Worm (Caenorhabditis elegans) whole organism, L3 larva: ENCODE measurements around the gene F01D5.3.
A peak's percentile ranks its signal among the peaks of the same experiment; 100 is the strongest.

Experiments used
- R02D3.7 ChIP-seq: fragments of 150-350 bp; optimal IDR thresholded peaks from 2 replicates; lab custom pipeline; 2014; ENCODE audit warnings: missing biosample characterization, missing genetic modification characterization
- aly-2 ChIP-seq: fragments of 150-350 bp; optimal IDR thresholded peaks from 2 replicates; lab custom pipeline; 2014; ENCODE audit warnings: missing biosample characterization, missing genetic modification characterization
- ceh-16 ChIP-seq: sonication (generic microtip); optimal IDR thresholded peaks from 2 replicates; lab custom pipeline; 2017; ENCODE audit warnings: missing biosample characterization, missing genetic modification characterization
- ceh-28 ChIP-seq: fragments of 150-350 bp; optimal IDR thresholded peaks from 2 replicates; lab custom pipeline; 2014; ENCODE audit warnings: missing biosample characterization, missing genetic modification reagents, missing genetic modification characterization
- ceh-82 ChIP-seq: fragments of 150-350 bp; optimal IDR thresholded peaks from 2 replicates; lab custom pipeline; 2014; ENCODE audit warnings: missing biosample characterization, missing genetic modification characterization
- ceh-9 ChIP-seq: sonication (generic microtip); optimal IDR thresholded peaks from 2 replicates; lab custom pipeline; 2018; ENCODE audit warnings: missing biosample characterization, missing genetic modification characterization
- egl-27 ChIP-seq: sonication (generic microtip); optimal IDR thresholded peaks from 4 replicates; lab custom pipeline; 2017; ENCODE audit warnings: missing biosample characterization, missing genetic modification reagents, missing genetic modification characterization
- egl-5 ChIP-seq: fragments of 150-350 bp; optimal IDR thresholded peaks from 2 replicates; lab custom pipeline; 2017; ENCODE audit warnings: missing biosample characterization, missing genetic modification reagents, missing genetic modification characterization, inconsistent platforms
- elt-1 ChIP-seq: fragments of 150-350 bp; optimal IDR thresholded peaks from 2 replicates; lab custom pipeline; 2014; ENCODE audit warnings: missing biosample characterization, missing genetic modification characterization
- elt-2 ChIP-seq: sonication (generic microtip); optimal IDR thresholded peaks from 2 replicates; lab custom pipeline; 2016; ENCODE audit warnings: missing genetic modification reagents, mild to moderate bottlenecking, missing genetic modification characterization, missing compliant biosample characterization
- fkh-10 ChIP-seq: sonication (generic microtip); optimal IDR thresholded peaks from 2 replicates; lab custom pipeline; 2017; ENCODE audit warnings: missing biosample characterization, missing genetic modification reagents, missing genetic modification characterization
- fkh-2 ChIP-seq: fragments of 150-350 bp; optimal IDR thresholded peaks from 2 replicates; lab custom pipeline; 2014; ENCODE audit warnings: missing biosample characterization, missing genetic modification reagents, missing genetic modification characterization
- fos-1 ChIP-seq: fragments of 150-350 bp; optimal IDR thresholded peaks from 2 replicates; lab custom pipeline; 2014; ENCODE audit warnings: missing biosample characterization, missing genetic modification characterization
- lin-15B ChIP-seq: fragments of 150-350 bp; optimal IDR thresholded peaks from 2 replicates; lab custom pipeline; 2014; ENCODE audit warnings: missing biosample characterization, missing genetic modification characterization
- lin-39 ChIP-seq: fragments of 150-350 bp; optimal IDR thresholded peaks from 2 replicates; lab custom pipeline; 2018; ENCODE audit warnings: missing biosample characterization, missing genetic modification reagents, missing genetic modification characterization
- lsy-12 ChIP-seq: sonication (generic microtip); optimal IDR thresholded peaks from 2 replicates; lab custom pipeline; 2016; ENCODE audit warnings: mild to moderate bottlenecking, missing genetic modification characterization, missing compliant biosample characterization
- mdl-1 ChIP-seq: fragments of 150-350 bp; optimal IDR thresholded peaks from 2 replicates; lab custom pipeline; 2014; ENCODE audit warnings: missing biosample characterization, missing genetic modification characterization
- nhr-23 ChIP-seq: fragments of 150-350 bp; optimal IDR thresholded peaks from 2 replicates; lab custom pipeline; 2014; ENCODE audit warnings: missing biosample characterization, missing genetic modification reagents, missing genetic modification characterization
- nhr-237 ChIP-seq: fragments of 150-350 bp; optimal IDR thresholded peaks from 2 replicates; lab custom pipeline; 2014; ENCODE audit warnings: missing biosample characterization, missing genetic modification characterization
- nhr-28 ChIP-seq: fragments of 150-350 bp; optimal IDR thresholded peaks from 2 replicates; lab custom pipeline; 2014; ENCODE audit warnings: missing biosample characterization, missing genetic modification characterization
- nhr-43 ChIP-seq: sonication (generic microtip); optimal IDR thresholded peaks from 2 replicates; lab custom pipeline; 2016; ENCODE audit warnings: mild to moderate bottlenecking, missing genetic modification characterization, missing compliant biosample characterization; ENCODE audit not compliant: poor library complexity, severe bottlenecking
- nhr-76 ChIP-seq: fragments of 150-350 bp; sonication (generic microtip); optimal IDR thresholded peaks from 5 replicates; lab custom pipeline; 2014; ENCODE audit warnings: missing biosample characterization, missing genetic modification characterization
- pha-4 ChIP-seq: fragments of 150-350 bp; optimal IDR thresholded peaks from 2 replicates; lab custom pipeline; 2014; ENCODE audit warnings: missing biosample characterization, missing genetic modification reagents, missing genetic modification characterization
- pqm-1 ChIP-seq: fragments of 150-350 bp; optimal IDR thresholded peaks from 2 replicates; lab custom pipeline; 2017; ENCODE audit warnings: missing biosample characterization, missing genetic modification characterization, inconsistent platforms
- skn-1 ChIP-seq: fragments of 150-350 bp; optimal IDR thresholded peaks from 2 replicates; lab custom pipeline; 2014; ENCODE audit warnings: missing biosample characterization, missing genetic modification characterization
- snpc-4 ChIP-seq: fragments of 150-350 bp; optimal IDR thresholded peaks from 2 replicates; lab custom pipeline; 2014; ENCODE audit warnings: missing biosample characterization, missing genetic modification characterization
- tbx-2 ChIP-seq: sonication (generic microtip); optimal IDR thresholded peaks from 2 replicates; lab custom pipeline; 2016; ENCODE audit warnings: mild to moderate bottlenecking, missing genetic modification characterization, missing compliant biosample characterization
- unc-62 ChIP-seq: fragments of 150-350 bp; sonication (generic microtip); optimal IDR thresholded peaks from 4 replicates; lab custom pipeline; 2014; ENCODE audit warnings: missing biosample characterization, missing genetic modification reagents, missing genetic modification characterization
- ztf-4 ChIP-seq: fragments of 150-350 bp; optimal IDR thresholded peaks from 2 replicates; lab custom pipeline; 2014; ENCODE audit warnings: missing biosample characterization, missing genetic modification characterization

The F01D5.3 gene

ce11 chrII:14006210-14006609 lies 6.3 kb upstream of the F01D5.3 start, which contains the start of gene F01D5.6:
TSS of gene F01D5.6 (plus strand) at chrII:14006510.
- TF ChIP-seq fkh-2 (no peak), unc-62 (no peak), lsy-12 (no peak)
- TF ChIP-seq, all 47 proteins: peak for 0

DNA sequence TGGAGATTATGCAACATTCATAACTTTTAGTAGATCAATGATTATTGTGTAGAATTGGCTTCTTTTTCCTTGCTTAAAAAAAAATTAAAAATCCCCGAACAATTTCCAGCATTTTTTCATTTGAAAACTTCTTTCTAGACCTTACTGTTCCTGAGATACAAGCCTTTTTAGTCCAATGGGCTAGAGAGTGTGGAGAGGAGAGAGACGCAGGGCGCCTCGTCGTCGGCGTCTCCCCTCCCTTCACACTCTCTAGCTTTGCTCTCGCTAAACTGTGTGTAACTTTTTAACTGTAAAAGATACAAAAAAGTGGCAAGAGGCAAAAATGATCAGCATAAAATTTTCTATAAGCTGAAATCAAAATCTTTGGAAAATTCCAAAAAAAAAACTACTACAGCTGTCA lies 5.2 kb upstream of the F01D5.3 start:
- no peak for TF ChIP-seq egl-27
- TF ChIP-seq, all 47 proteins: peak for 0

DNA sequence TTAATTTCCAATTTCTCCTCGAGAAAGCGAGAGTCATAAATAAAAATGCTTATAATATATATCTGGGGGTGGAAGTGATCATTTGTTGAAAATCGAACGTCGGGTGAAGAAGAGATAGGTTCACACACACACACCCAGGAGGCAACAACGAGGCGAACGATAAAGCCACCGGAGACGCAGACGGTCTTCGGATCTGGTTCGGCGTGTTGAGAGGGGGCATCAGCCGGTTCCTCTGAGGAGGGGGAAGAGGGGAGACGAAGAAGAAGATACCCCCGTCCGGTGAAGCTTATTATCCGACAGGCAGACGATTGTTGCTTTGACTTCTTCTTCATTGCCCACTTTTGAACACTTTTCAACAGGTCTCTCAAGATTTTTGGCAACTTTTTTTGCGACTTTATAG lies 4.8 kb upstream of the F01D5.3 start:
- TF ChIP-seq nhr-43 (tag; lab: Kevin White, UChicago) = peak; percentile 56
- TF ChIP-seq ztf-4 = no peak
- TF ChIP-seq skn-1 = no peak

ce11 chrII:14003821-14004430 lies 4.0 kb upstream of the F01D5.3 start:
- TF ChIP-seq egl-27 (no peak), snpc-4 (tag; lab: Kevin White, UChicago) (peak; percentile 35), lin-39 (tag; lab: Kevin White, UChicago) (no peak), elt-2 (tag; lab: Kevin White, UChicago) (peak; percentile 26), nhr-76 (no peak)

- peak; percentile 34 for TF ChIP-seq elt-2 (tag; lab: Kevin White, UChicago)
- TF ChIP-seq ceh-28 (tag; lab: Kevin White, UChicago) = no peak
Observed at ce11 chrII:14002200-14002599, 2.3 kb upstream of the F01D5.3 start, which contains the start of gene F01D5.5. TSS of gene F01D5.5 (minus strand) at chrII:14002300.

DNA sequence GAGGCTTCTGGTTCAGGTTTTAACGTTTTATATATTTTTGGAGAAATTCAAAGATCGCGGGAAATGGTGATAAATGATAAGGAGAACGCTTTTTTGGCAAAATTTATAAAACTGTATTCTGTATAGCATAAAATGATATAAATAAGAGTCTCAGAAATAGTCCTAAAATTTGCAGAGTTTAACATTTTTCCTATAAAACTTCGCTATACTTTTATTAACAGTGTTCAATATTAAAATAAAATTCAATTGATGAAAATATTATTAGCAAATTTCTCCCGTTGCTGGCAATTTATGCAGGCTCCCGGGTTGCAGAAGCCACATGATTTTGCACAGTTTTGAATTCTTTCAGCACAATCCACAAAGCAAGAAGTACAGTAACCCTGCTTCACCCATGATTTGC lies 980 bp downstream of the F01D5.3 start, which contains the start of gene F01D5.2:
TSS of gene F01D5.2 (minus strand) at position 101 of the 400 bp plus-strand sequence.
- no peak for TF ChIP-seq nhr-237 (tag; lab: Kevin White, UChicago)
- TF ChIP-seq nhr-28 = no peak
- TF ChIP-seq unc-62 = no peak
- no peak for TF ChIP-seq lin-15B (tag; lab: Kevin White, UChicago)
- no peak for TF ChIP-seq egl-5
- TF ChIP-seq elt-1 (tag; lab: Kevin White, UChicago) = no peak
- no peak for TF ChIP-seq fos-1
- no peak for TF ChIP-seq elt-2 (tag; lab: Kevin White, UChicago)
- TF ChIP-seq ceh-28 (tag; lab: Kevin White, UChicago) = no peak
- no peak for TF ChIP-seq ceh-82 (tag; lab: Kevin White, UChicago)
- no peak for TF ChIP-seq ztf-4
- TF ChIP-seq fkh-2 = no peak
- TF ChIP-seq pha-4 (tag; lab: Kevin White, UChicago) = no peak
- TF ChIP-seq ceh-16 (tag; lab: Kevin White, UChicago) = no peak
- TF ChIP-seq ceh-9 = no peak
- no peak for TF ChIP-seq snpc-4 (tag; lab: Kevin White, UChicago)
- TF ChIP-seq tbx-2 (tag; lab: Kevin White, UChicago) = no peak
- TF ChIP-seq, all 47 proteins: peak for 0

ce11 chrII:13997989-13998388 lies 2.0 kb downstream of the F01D5.3 start:
- TF ChIP-seq aly-2 (tag; lab: Kevin White, UChicago) (no peak), nhr-23 (no peak), fkh-10 (no peak), pqm-1 (peak; percentile 35), nhr-43 (tag; lab: Kevin White, UChicago) (no peak), R02D3.7 (no peak), lin-15B (tag; lab: Kevin White, UChicago) (no peak), lsy-12 (no peak)

DNA sequence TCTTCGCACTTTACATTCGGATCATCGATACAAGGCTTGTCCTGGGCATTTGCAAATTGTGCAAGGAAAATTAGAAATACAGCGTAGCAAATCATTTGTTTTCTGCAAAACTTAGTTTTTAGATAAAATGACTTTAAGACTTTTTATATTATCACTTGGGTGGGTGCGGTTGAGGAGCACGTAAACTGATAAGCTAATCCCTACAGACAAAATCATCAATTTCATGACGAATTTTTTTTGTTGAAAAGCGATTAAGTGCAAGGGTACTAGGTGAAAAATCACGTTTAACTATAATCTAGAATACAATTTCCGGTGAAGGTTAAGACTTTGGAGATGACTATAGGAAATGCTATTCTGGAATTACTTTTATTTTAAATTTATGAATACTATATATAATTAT lies 2.5 kb downstream of the F01D5.3 start, which contains the start of gene F01D5.1:
TSS of gene F01D5.1 (minus strand) at position 105 of the 400 bp plus-strand sequence.
- TF ChIP-seq pqm-1 = peak; percentile 64
- TF ChIP-seq mdl-1 (tag; lab: Kevin White, UChicago) = no peak
- peak; percentile 75 for TF ChIP-seq elt-2 (tag; lab: Kevin White, UChicago)
